Worm (Caenorhabditis elegans) whole organism, L1 larva: ENCODE data around the gene ttr-37.

ENCODE experiments used
- C04F5.9 ChIP-seq: sonication (generic microtip); optimal IDR thresholded peaks from 2 replicates; lab custom pipeline; 2016; ENCODE audit warnings: missing genetic modification characterization, missing compliant biosample characterization
- C34B4.2 ChIP-seq: sonication (generic microtip); optimal IDR thresholded peaks from 2 replicates; lab custom pipeline; 2017; ENCODE audit warnings: mild to moderate bottlenecking, missing genetic modification characterization, missing compliant biosample characterization
- F16B12.6 ChIP-seq: fragments of 150-350 bp; optimal IDR thresholded peaks from 2 replicates; lab custom pipeline; 2014; ENCODE audit warnings: missing biosample characterization, missing genetic modification characterization
- Y116A8C.19 ChIP-seq: sonication (generic microtip); optimal IDR thresholded peaks from 2 replicates; lab custom pipeline; 2016; ENCODE audit warnings: missing compliant biosample characterization, missing genetic modification characterization, borderline replicate concordance
- aha-1 ChIP-seq: fragments of 150-350 bp; optimal IDR thresholded peaks from 2 replicates; lab custom pipeline; 2014; ENCODE audit warnings: missing biosample characterization, missing genetic modification characterization
- aly-2 ChIP-seq: fragments of 150-350 bp; optimal IDR thresholded peaks from 2 replicates; lab custom pipeline; 2014; ENCODE audit warnings: missing biosample characterization, missing genetic modification characterization
- ceh-63 ChIP-seq: fragments of 200-800 bp; sonication (Bioruptor generic); optimal IDR thresholded peaks from 2 replicates; lab custom pipeline; 2018; ENCODE audit warnings: mild to moderate bottlenecking, missing genetic modification characterization, missing compliant biosample characterization
- ceh-82 ChIP-seq, 3 experiments: fragments of 150-350 bp in 1 of 3; sonication (generic microtip) in 2 of 3; optimal IDR thresholded peaks; 2 replicates each; lab custom pipeline; 2014 to 2017; ENCODE audit warnings: missing biosample characterization in 3 of 3, missing genetic modification characterization in 3 of 3
- ceh-90 ChIP-seq: sonication (generic microtip); optimal IDR thresholded peaks from 2 replicates; lab custom pipeline; 2016; ENCODE audit warnings: missing genetic modification characterization, missing compliant biosample characterization
- ces-1 ChIP-seq: fragments of 150-350 bp; optimal IDR thresholded peaks from 2 replicates; lab custom pipeline; 2014; ENCODE audit warnings: missing biosample characterization, missing genetic modification reagents, missing genetic modification characterization
- dpl-1 ChIP-seq, 3 experiments: fragments of 150-350 bp in 2 of 3; sonication (generic microtip) in 1 of 3; optimal IDR thresholded peaks; 2 replicates each; lab custom pipeline; 2014 to 2017; ENCODE audit warnings: missing biosample characterization in 3 of 3, missing genetic modification characterization in 3 of 3, missing genetic modification reagents in 3 of 3
- efl-1 ChIP-seq, 4 experiments: fragments of 150-350 bp; optimal IDR thresholded peaks in 3 of 4; peaks in 1 of 4; 1 replicate in 1 of 4; 2 replicates in 3 of 4; lab custom pipeline; 2014; ENCODE audit warnings: missing biosample characterization in 2 of 4, missing genetic modification characterization in 2 of 4, missing genetic modification reagents in 2 of 4
- efl-3 ChIP-seq: fragments of 200-800 bp; sonication (Bioruptor generic); optimal IDR thresholded peaks from 2 replicates; lab custom pipeline; 2018; ENCODE audit warnings: mild to moderate bottlenecking, missing genetic modification characterization, missing compliant biosample characterization
- egl-13 ChIP-seq: sonication (generic microtip); optimal IDR thresholded peaks from 2 replicates; lab custom pipeline; 2016; ENCODE audit warnings: missing genotype, missing genetic modification reagents, missing genetic modification characterization, missing compliant biosample characterization
- ets-5 ChIP-seq: fragments of 200-800 bp; sonication (Bioruptor generic); IDR thresholded peaks from 2 replicates; pipeline ENCODE4 v1.3.6; 2022; ENCODE audit warnings: missing genetic modification characterization, missing compliant biosample characterization
- fkh-4 ChIP-seq: sonication (generic microtip); optimal IDR thresholded peaks from 2 replicates; lab custom pipeline; 2016; ENCODE audit warnings: missing compliant biosample characterization, missing genetic modification characterization, borderline replicate concordance
- fkh-8 ChIP-seq: sonication (generic microtip); optimal IDR thresholded peaks from 2 replicates; lab custom pipeline; 2016; ENCODE audit warnings: mild to moderate bottlenecking, missing genetic modification characterization, missing compliant biosample characterization
- fos-1 ChIP-seq: fragments of 150-350 bp; optimal IDR thresholded peaks from 2 replicates; lab custom pipeline; 2014; ENCODE audit warnings: missing biosample characterization, missing genetic modification characterization
- hlh-17 ChIP-seq: fragments of 200-800 bp; sonication (Bioruptor generic); optimal IDR thresholded peaks from 2 replicates; lab custom pipeline; 2018; ENCODE audit warnings: missing genetic modification characterization, mild to moderate bottlenecking, missing compliant biosample characterization, moderate library complexity, borderline replicate concordance
- hlh-4 ChIP-seq: sonication (generic microtip); optimal IDR thresholded peaks from 2 replicates; lab custom pipeline; 2016; ENCODE audit warnings: mild to moderate bottlenecking, missing genetic modification characterization, missing compliant biosample characterization
- hpl-2 ChIP-seq: fragments of 150-350 bp; optimal IDR thresholded peaks from 2 replicates; lab custom pipeline; 2014; ENCODE audit warnings: missing biosample characterization, missing genetic modification reagents, missing genetic modification characterization
- irx-1 ChIP-seq: sonication (generic microtip); optimal IDR thresholded peaks from 2 replicates; lab custom pipeline; 2016; ENCODE audit warnings: missing genetic modification characterization, missing compliant biosample characterization
- isw-1 ChIP-seq: fragments of 200-800 bp; sonication (Bioruptor generic); IDR thresholded peaks from 2 replicates; pipeline ENCODE4 v1.3.6; 2022; ENCODE audit warnings: missing genetic modification characterization, missing compliant biosample characterization
- jun-1 ChIP-seq: fragments of 150-350 bp; optimal IDR thresholded peaks from 2 replicates; lab custom pipeline; 2014; ENCODE audit warnings: missing biosample characterization, missing genetic modification reagents, missing genetic modification characterization
- lin-14 ChIP-seq: fragments of 200-800 bp; sonication (Bioruptor generic); optimal IDR thresholded peaks from 2 replicates; lab custom pipeline; 2018; ENCODE audit warnings: mild to moderate bottlenecking, missing genetic modification characterization, moderate library complexity, missing compliant biosample characterization
- lin-35 ChIP-seq, 2 experiments: fragments of 150-350 bp; optimal IDR thresholded peaks; 2 replicates each; lab custom pipeline; 2014; ENCODE audit warnings: missing biosample characterization in 2 of 2, missing genetic modification characterization in 2 of 2, missing genetic modification reagents in 2 of 2
- lin-39 ChIP-seq: fragments of 150-350 bp; optimal IDR thresholded peaks from 2 replicates; lab custom pipeline; 2014; ENCODE audit warnings: missing biosample characterization, missing genetic modification reagents, missing genetic modification characterization
- lsy-2 ChIP-seq, 2 experiments: fragments of 150-350 bp; optimal IDR thresholded peaks; 2 replicates each; lab custom pipeline; 2014; ENCODE audit warnings: missing biosample characterization in 2 of 2, missing genetic modification characterization in 2 of 2
- mdl-1 ChIP-seq, 2 experiments: fragments of 150-350 bp; optimal IDR thresholded peaks; 2 replicates each; lab custom pipeline; 2014 to 2017; ENCODE audit warnings: missing biosample characterization in 2 of 2, missing genetic modification characterization in 2 of 2, inconsistent platforms in 1 of 2
- mef-2 ChIP-seq: fragments of 150-350 bp; optimal IDR thresholded peaks from 2 replicates; lab custom pipeline; 2014; ENCODE audit warnings: missing biosample characterization, missing genetic modification characterization
- nhr-19 ChIP-seq: fragments of 200-800 bp; sonication (Bioruptor generic); conservative IDR thresholded peaks from 2 replicates; pipeline ENCODE4 v1.3.6; 2022; ENCODE audit warnings: missing genetic modification characterization, missing compliant biosample characterization
- nhr-20 ChIP-seq: sonication (generic microtip); optimal IDR thresholded peaks from 2 replicates; lab custom pipeline; 2016; ENCODE audit warnings: mild to moderate bottlenecking, missing genetic modification characterization, missing compliant biosample characterization
- nhr-237 ChIP-seq: fragments of 150-350 bp; optimal IDR thresholded peaks from 2 replicates; lab custom pipeline; 2014; ENCODE audit warnings: missing biosample characterization, missing genetic modification characterization
- nhr-28 ChIP-seq: fragments of 150-350 bp; optimal IDR thresholded peaks from 2 replicates; lab custom pipeline; 2014; ENCODE audit warnings: missing biosample characterization, missing genetic modification characterization
- nhr-71 ChIP-seq: sonication (generic microtip); optimal IDR thresholded peaks from 2 replicates; lab custom pipeline; 2016; ENCODE audit warnings: mild to moderate bottlenecking, missing genetic modification characterization, moderate library complexity, missing compliant biosample characterization
- nhr-76 ChIP-seq: sonication (generic microtip); optimal IDR thresholded peaks from 2 replicates; lab custom pipeline; 2017; ENCODE audit warnings: missing biosample characterization, missing genetic modification characterization
- nhr-85 ChIP-seq: sonication (generic microtip); peaks from one replicate; lab custom pipeline; 2016; ENCODE audit warnings: missing genetic modification characterization, inconsistent platforms, missing compliant biosample characterization
- nhr-90 ChIP-seq: sonication (generic microtip); optimal IDR thresholded peaks from 2 replicates; lab custom pipeline; 2016; ENCODE audit warnings: mild to moderate bottlenecking, missing genetic modification characterization, missing compliant biosample characterization; ENCODE audit not compliant: poor library complexity
- pag-3 ChIP-seq: sonication (generic microtip); optimal IDR thresholded peaks from 2 replicates; lab custom pipeline; 2017; ENCODE audit warnings: missing genetic modification characterization, mild to moderate bottlenecking, missing compliant biosample characterization, antibody characterized with exemption, borderline replicate concordance; ENCODE audit not compliant: insufficient read depth
- pax-3 ChIP-seq: fragments of 200-800 bp; sonication (Bioruptor generic); optimal IDR thresholded peaks from 2 replicates; lab custom pipeline; 2018; ENCODE audit warnings: mild to moderate bottlenecking, missing genetic modification characterization, moderate library complexity, missing compliant biosample characterization
- sox-4 ChIP-seq: sonication (generic microtip); optimal IDR thresholded peaks from 2 replicates; lab custom pipeline; 2016; ENCODE audit warnings: missing genetic modification characterization, missing compliant biosample characterization
- sup-37 ChIP-seq: fragments of 200-800 bp; sonication (Bioruptor generic); optimal IDR thresholded peaks from 2 replicates; lab custom pipeline; 2018; ENCODE audit warnings: mild to moderate bottlenecking, missing genetic modification characterization, missing compliant biosample characterization
- swsn-7 ChIP-seq: sonication (generic microtip); optimal IDR thresholded peaks from 2 replicates; lab custom pipeline; 2016; ENCODE audit warnings: missing genetic modification characterization, missing compliant biosample characterization
- tbx-2 ChIP-seq: sonication (generic microtip); optimal IDR thresholded peaks from 2 replicates; lab custom pipeline; 2016; ENCODE audit warnings: missing genetic modification characterization, missing compliant biosample characterization
- unc-130 ChIP-seq: fragments of 150-350 bp; optimal IDR thresholded peaks from 2 replicates; lab custom pipeline; 2017; ENCODE audit warnings: missing biosample characterization, missing genetic modification characterization, inconsistent platforms
- unc-62 ChIP-seq: fragments of 150-350 bp; optimal IDR thresholded peaks from 2 replicates; lab custom pipeline; 2014; ENCODE audit warnings: missing biosample characterization, missing genetic modification reagents, missing genetic modification characterization
- unc-98 ChIP-seq: fragments of 200-800 bp; sonication (Bioruptor generic); IDR thresholded peaks from 2 replicates; pipeline ENCODE4 v1.3.6; 2022; ENCODE audit warnings: missing genetic modification characterization, missing compliant biosample characterization
- vab-15 ChIP-seq: sonication (generic microtip); optimal IDR thresholded peaks from 2 replicates; lab custom pipeline; 2017; ENCODE audit warnings: missing genotype, mild to moderate bottlenecking, missing genetic modification characterization, missing compliant biosample characterization
- xbp-1 ChIP-seq: sonication (generic microtip); optimal IDR thresholded peaks from 2 replicates; lab custom pipeline; 2016; ENCODE audit warnings: missing genetic modification characterization, missing compliant biosample characterization
- zip-4 ChIP-seq: fragments of 200-800 bp; sonication (Bioruptor generic); optimal IDR thresholded peaks from 2 replicates; lab custom pipeline; 2018; ENCODE audit warnings: mild to moderate bottlenecking, missing genetic modification characterization, moderate library complexity, missing compliant biosample characterization
- ztf-11 ChIP-seq, 2 experiments: sonication (generic microtip); optimal IDR thresholded peaks; 2 replicates each; lab custom pipeline; 2016 to 2017; ENCODE audit warnings: missing genetic modification characterization in 2 of 2, missing biosample characterization in 1 of 2, missing compliant biosample characterization in 1 of 2
- ztf-4 ChIP-seq: fragments of 150-350 bp; optimal IDR thresholded peaks from 2 replicates; lab custom pipeline; 2014; ENCODE audit warnings: missing biosample characterization, missing genetic modification characterization

Gene ttr-37

DNA sequence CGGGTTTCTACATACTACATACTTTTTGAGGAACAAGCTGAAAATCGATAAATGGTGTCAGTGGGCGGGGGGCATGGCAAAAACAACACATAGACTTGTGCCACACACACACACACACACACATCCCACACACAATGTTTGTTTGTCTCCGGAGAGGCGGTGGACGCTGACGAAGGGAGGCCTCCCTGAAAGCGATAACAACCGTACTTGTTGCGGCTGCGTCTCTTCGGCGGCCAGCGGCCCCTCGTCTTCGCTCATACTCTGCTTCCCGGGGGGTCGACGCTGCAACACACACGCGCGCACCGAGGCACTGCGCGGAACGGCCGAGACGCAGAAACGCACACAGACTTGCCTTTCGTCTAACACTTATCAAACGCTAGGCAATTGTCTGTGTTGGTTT, 17.3 kb downstream of the ttr-37 start:
- TF ChIP-seq nhr-28 (no peak), C34B4.2 (tag; lab: Kevin White, UChicago) (no peak), ceh-90 (tag; lab: Kevin White, UChicago) (no peak), fos-1 (tag; lab: Kevin White, UChicago) (no peak), F16B12.6 (tag; lab: Kevin White, UChicago) (no peak), efl-1 (optimal IDR thresholded peaks at IDR 0.05; lab: Kevin White, UChicago) (peak; percentile 14 to 25), efl-1 (GFP tag; optimal IDR thresholded peaks at IDR 0.05 in 1 of 2; lab: Kevin White, UChicago) (peak in 1 of 2 experiments; percentile 69), nhr-85 (tag; lab: Kevin White, UChicago) (peak; percentile 79), dpl-1 (GFP tag; optimal IDR thresholded peaks at IDR 0.05; lab: Kevin White, UChicago) (no peak), xbp-1 (tag; lab: Kevin White, UChicago) (peak; percentile 22), Y116A8C.19 (tag; lab: Kevin White, UChicago) (no peak), egl-13 (tag; lab: Kevin White, UChicago) (no peak), ztf-4 (tag; lab: Kevin White, UChicago) (no peak), zip-4 (GFP tag; lab: Kevin White, UChicago) (no peak), nhr-90 (tag; lab: Kevin White, UChicago) (peak; percentile 58), isw-1 (peak; percentile 34), unc-130 (tag; lab: Kevin White, UChicago) (peak; percentile 6), vab-15 (no peak), nhr-19 (GFP tag; lab: Robert Waterston, UW) (peak; percentile 45), mdl-1 (tag; optimal IDR thresholded peaks at IDR 0.05; lab: Kevin White, UChicago) (peak in 1 of 2 experiments; percentile 56), lin-35 (GFP tag; optimal IDR thresholded peaks at IDR 0.05; lab: Kevin White, UChicago) (peak; percentile 22 to 54), lin-39 (no peak), ztf-11 (tag; optimal IDR thresholded peaks at IDR 0.05; lab: Kevin White, UChicago) (peak in 1 of 2 experiments; percentile 10), tbx-2 (tag; lab: Kevin White, UChicago) (peak; percentile 67), nhr-237 (no peak), nhr-71 (tag; lab: Kevin White, UChicago) (peak; percentile 74), unc-98 (no peak), hlh-17 (GFP tag; lab: Kevin White, UChicago) (no peak), efl-3 (GFP tag; lab: Kevin White, UChicago) (no peak), pag-3 (tag; lab: Kevin White, UChicago) (no peak), lsy-2 (tag; optimal IDR thresholded peaks at IDR 0.05; lab: Kevin White, UChicago) (peak; percentile 1 to 50), lin-14 (GFP tag; lab: Kevin White, UChicago) (peak; percentile 92), ceh-63 (GFP tag; lab: Kevin White, UChicago) (no peak), swsn-7 (tag; lab: Kevin White, UChicago) (peak; percentile 42), unc-62 (GFP tag; lab: Kevin White, UChicago) (no peak), pax-3 (tag; lab: Kevin White, UChicago) (no peak), aly-2 (tag; lab: Kevin White, UChicago) (no peak), aha-1 (tag; lab: Kevin White, UChicago) (no peak), sup-37 (GFP tag; lab: Kevin White, UChicago) (peak; percentile 8), nhr-20 (peak; percentile 72), ceh-82 (tag; optimal IDR thresholded peaks at IDR 0.05; lab: Kevin White, UChicago) (peak; percentile 9 to 74 (median 59)), nhr-76 (no peak), jun-1 (tag; lab: Kevin White, UChicago) (peak; percentile 66), fkh-8 (tag; lab: Kevin White, UChicago) (peak; percentile 42), sox-4 (tag; lab: Kevin White, UChicago) (no peak), ces-1 (GFP tag; lab: Kevin White, UChicago) (no peak), hpl-2 (peak; percentile 3), fkh-4 (tag; lab: Kevin White, UChicago) (no peak), irx-1 (tag; lab: Kevin White, UChicago) (peak; percentile 48), C04F5.9 (tag; lab: Kevin White, UChicago) (no peak), ets-5 (GFP tag; lab: Robert Waterston, UW) (no peak), mef-2 (no peak), hlh-4 (tag; lab: Kevin White, UChicago) (no peak)
